Fruit fly (Drosophila melanogaster): ENCODE data around the gene CG9981.

CG9981 gene

dm6 chrX:16404803-16405202 is at the start of gene CG9981:
TSS of gene CG9981 (minus strand) at chrX:16405122.
- no peak for TF ChIP-seq psq (optimal IDR thresholded peaks at IDR 0.05)
- no peak for TF ChIP-seq EcR (GFP tag; optimal IDR thresholded peaks at IDR 0.05)
- TF ChIP-seq Dll (optimal IDR thresholded peaks at IDR 0.05), result no peak
- TF ChIP-seq usp (GFP tag; optimal IDR thresholded peaks at IDR 0.05), result no peak
- no peak for TF ChIP-seq pan (optimal IDR thresholded peaks at IDR 0.05)
- no peak for TF ChIP-seq CG8478 (optimal IDR thresholded peaks at IDR 0.05)

- TF ChIP-seq psq (optimal IDR thresholded peaks at IDR 0.05) (no peak), CG8478 (optimal IDR thresholded peaks at IDR 0.05) (no peak), usp (GFP tag; optimal IDR thresholded peaks at IDR 0.05) (no peak), EcR (GFP tag; optimal IDR thresholded peaks at IDR 0.05) (no peak), pan (optimal IDR thresholded peaks at IDR 0.05) (no peak), Dll (optimal IDR thresholded peaks at IDR 0.05) (no peak)
Observed at dm6 chrX:16449316-16449715, 44.4 kb upstream of the CG9981 start.

- TF ChIP-seq EcR (GFP tag; optimal IDR thresholded peaks at IDR 0.05) (no peak), Dll (optimal IDR thresholded peaks at IDR 0.05) (no peak), usp (GFP tag; optimal IDR thresholded peaks at IDR 0.05) (no peak), CG8478 (optimal IDR thresholded peaks at IDR 0.05) (peak; percentile 40)
Observed at dm6 chrX:16448252-16449191, 43.6 kb upstream of the CG9981 start, which contains the start of the genes CG34015 and eIF4H1. TSS of gene CG34015 (minus strand) at chrX:16448302. TSS of gene eIF4H1 (plus strand) at chrX:16448665.

dm6 chrX:16446769-16447168 is 41.8 kb upstream of the CG9981 start, which contains the start of gene eIF2alpha:
TSS of gene eIF2alpha (minus strand) at chrX:16446993.
- no peak for TF ChIP-seq CG8478 (optimal IDR thresholded peaks at IDR 0.05)
- TF ChIP-seq Dll (optimal IDR thresholded peaks at IDR 0.05), result no peak
- no peak for TF ChIP-seq EcR (GFP tag; optimal IDR thresholded peaks at IDR 0.05)
- TF ChIP-seq pan (optimal IDR thresholded peaks at IDR 0.05), result no peak
- TF ChIP-seq psq (optimal IDR thresholded peaks at IDR 0.05), result no peak
- no peak for TF ChIP-seq usp (GFP tag; optimal IDR thresholded peaks at IDR 0.05)

DNA sequence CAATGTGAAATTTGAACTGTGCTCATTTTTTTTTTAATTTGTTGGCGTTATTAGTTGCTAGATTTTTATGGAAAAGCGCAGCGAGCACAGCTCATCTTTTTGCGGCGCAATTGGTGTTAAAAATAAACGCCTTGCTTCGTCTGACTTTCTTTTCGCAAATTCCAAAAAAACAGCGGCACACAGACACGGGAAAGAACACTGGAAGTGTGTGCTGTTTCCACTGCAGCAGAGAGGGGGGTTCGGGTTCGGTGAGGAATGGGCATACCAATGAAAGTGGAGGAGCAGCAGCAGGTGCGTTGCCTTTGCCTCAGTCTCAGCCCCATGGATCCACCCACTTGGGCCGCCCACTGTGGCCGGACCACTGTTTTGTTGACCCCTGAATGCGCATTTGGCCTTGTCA is 37.4 kb upstream of the CG9981 start:
- TF ChIP-seq usp (GFP tag; optimal IDR thresholded peaks at IDR 0.05) (no peak), Dll (optimal IDR thresholded peaks at IDR 0.05) (no peak), psq (optimal IDR thresholded peaks at IDR 0.05) (no peak), CG8478 (optimal IDR thresholded peaks at IDR 0.05) (no peak), pan (optimal IDR thresholded peaks at IDR 0.05) (no peak), EcR (GFP tag; optimal IDR thresholded peaks at IDR 0.05) (no peak)

- no peak for TF ChIP-seq usp (GFP tag; optimal IDR thresholded peaks at IDR 0.05)
- no peak for TF ChIP-seq EcR (GFP tag; optimal IDR thresholded peaks at IDR 0.05)
- TF ChIP-seq CG8478 (optimal IDR thresholded peaks at IDR 0.05), result no peak
- TF ChIP-seq pan (optimal IDR thresholded peaks at IDR 0.05), result no peak
- TF ChIP-seq psq (optimal IDR thresholded peaks at IDR 0.05), result no peak
- TF ChIP-seq Dll (optimal IDR thresholded peaks at IDR 0.05), result no peak
Observed at dm6 chrX:16441245-16441644, 36.3 kb upstream of the CG9981 start, which contains the start of the genes Cdc50 and rngo. TSS of gene Cdc50 (minus strand) at chrX:16441296. TSS of gene rngo (plus strand) at chrX:16441433.

DNA sequence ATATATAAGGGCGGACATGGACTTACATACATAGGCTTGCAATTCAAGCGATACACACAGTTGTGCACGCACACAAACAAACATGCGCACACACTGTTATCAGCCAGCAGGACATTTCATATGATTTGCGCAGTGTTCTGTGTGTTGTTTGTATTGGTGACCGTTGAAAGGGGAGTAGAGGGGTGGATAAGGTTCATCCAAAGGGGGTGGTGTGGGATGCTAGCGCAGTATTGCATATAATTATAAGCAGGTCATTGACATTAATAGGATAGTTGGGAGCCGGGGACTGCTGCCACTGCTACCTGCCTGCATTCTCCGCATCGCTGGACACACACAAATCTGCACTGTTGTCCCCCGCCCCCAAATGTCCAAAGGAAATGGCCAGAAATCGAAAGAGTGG is 23.6 kb upstream of the CG9981 start:
- TF ChIP-seq EcR (GFP tag; optimal IDR thresholded peaks at IDR 0.05), result no peak
- TF ChIP-seq pan (optimal IDR thresholded peaks at IDR 0.05), result no peak
- no peak for TF ChIP-seq usp (GFP tag; optimal IDR thresholded peaks at IDR 0.05)
- no peak for TF ChIP-seq CG8478 (optimal IDR thresholded peaks at IDR 0.05)
- TF ChIP-seq Dll (optimal IDR thresholded peaks at IDR 0.05), result no peak
- no peak for TF ChIP-seq psq (optimal IDR thresholded peaks at IDR 0.05)

DNA sequence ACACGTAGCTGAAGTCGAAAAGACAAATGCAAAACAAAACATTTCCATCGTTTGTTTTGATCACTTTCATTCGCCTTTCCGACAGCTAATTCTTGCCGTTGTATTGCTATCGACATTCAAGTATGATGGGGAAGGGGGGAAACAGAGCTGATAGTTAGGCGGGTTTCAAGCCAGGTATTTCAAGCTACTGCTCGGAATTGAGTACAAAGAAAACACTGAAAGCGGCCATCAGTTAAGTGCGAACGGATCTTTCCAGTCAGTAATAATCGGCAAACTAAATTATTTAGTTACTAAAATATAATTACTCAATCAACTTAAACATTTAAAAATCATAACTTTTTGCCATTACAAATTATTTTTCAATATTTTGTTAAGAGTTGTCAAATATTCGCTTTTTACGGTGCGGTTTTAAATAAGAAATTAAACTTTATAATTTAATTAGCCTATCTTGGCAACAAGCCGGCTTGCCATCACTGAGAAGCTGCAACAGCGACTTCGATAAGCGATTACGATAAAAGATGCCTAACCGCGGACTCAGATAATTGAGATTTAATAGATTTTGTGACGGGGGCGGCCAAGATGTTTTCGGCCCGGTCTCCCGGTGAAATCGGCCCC is 23.0 kb upstream of the CG9981 start:
- TF ChIP-seq psq (optimal IDR thresholded peaks at IDR 0.05) (no peak), usp (GFP tag; optimal IDR thresholded peaks at IDR 0.05) (no peak), CG8478 (optimal IDR thresholded peaks at IDR 0.05) (no peak), pan (optimal IDR thresholded peaks at IDR 0.05) (no peak), EcR (GFP tag; optimal IDR thresholded peaks at IDR 0.05) (no peak), Dll (optimal IDR thresholded peaks at IDR 0.05) (no peak)

DNA sequence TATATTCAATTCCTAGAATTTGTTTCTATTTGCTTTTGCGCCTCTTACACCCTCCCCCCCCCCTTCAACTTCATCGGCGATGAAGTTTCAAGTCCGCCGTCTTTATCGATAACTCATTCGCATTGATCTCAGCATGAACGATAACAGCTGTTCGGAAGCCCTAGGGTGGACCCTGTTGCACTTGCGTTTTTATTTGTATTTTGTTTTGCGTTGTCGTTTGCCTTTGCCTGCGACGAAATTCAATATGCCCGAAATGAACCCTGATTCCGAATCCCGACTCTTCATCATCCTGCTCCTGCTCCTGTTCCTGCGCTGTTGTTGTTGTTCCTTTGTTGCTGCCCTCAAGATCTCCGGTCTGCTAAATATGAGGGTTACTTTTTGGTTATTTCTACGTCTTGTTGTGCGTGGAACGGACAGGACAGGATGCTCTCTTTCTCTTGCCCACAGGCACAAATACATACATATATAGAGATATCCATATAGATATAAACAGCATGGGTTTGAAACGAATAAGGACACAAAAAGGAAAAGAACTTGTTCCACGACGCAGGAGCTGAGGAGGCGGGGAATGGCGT is 21.6 kb upstream of the CG9981 start:
- TF ChIP-seq psq (optimal IDR thresholded peaks at IDR 0.05) (no peak), usp (GFP tag; optimal IDR thresholded peaks at IDR 0.05) (no peak), EcR (GFP tag; optimal IDR thresholded peaks at IDR 0.05) (no peak), pan (optimal IDR thresholded peaks at IDR 0.05) (no peak), CG8478 (optimal IDR thresholded peaks at IDR 0.05) (no peak), Dll (optimal IDR thresholded peaks at IDR 0.05) (no peak)

DNA sequence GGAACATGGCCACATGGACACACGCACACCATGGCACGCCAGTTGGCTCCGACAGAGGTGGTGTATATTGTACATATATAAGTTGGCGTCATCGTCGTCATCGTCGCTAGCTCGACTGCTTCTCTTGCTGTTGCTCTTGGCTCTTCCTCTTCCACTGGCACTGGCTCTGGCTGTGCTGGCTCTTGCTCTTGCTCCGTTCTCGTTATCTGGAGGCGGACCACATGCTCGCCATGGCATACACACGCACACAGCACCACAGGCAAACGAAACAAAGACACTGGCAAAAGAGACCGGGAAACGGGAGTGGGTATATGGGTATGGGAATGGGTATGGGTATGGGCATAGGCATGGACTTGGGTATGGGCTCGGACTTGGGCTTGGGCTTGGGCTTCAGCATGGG is 20.2 kb upstream of the CG9981 start:
- TF ChIP-seq CG8478 (optimal IDR thresholded peaks at IDR 0.05) (no peak), pan (optimal IDR thresholded peaks at IDR 0.05) (no peak), Dll (optimal IDR thresholded peaks at IDR 0.05) (peak; percentile 50), psq (optimal IDR thresholded peaks at IDR 0.05) (no peak)

dm6 chrX:16424296-16424695 is 19.4 kb upstream of the CG9981 start:
- no peak for TF ChIP-seq pan (optimal IDR thresholded peaks at IDR 0.05)
- TF ChIP-seq CG8478 (optimal IDR thresholded peaks at IDR 0.05), result no peak
- TF ChIP-seq psq (optimal IDR thresholded peaks at IDR 0.05), result peak; percentile 45
- TF ChIP-seq EcR (GFP tag; optimal IDR thresholded peaks at IDR 0.05), result no peak
- no peak for TF ChIP-seq Dll (optimal IDR thresholded peaks at IDR 0.05)
- TF ChIP-seq usp (GFP tag; optimal IDR thresholded peaks at IDR 0.05), result no peak

dm6 chrX:16423125-16423509 is 18.2 kb upstream of the CG9981 start:
- TF ChIP-seq CG8478 (optimal IDR thresholded peaks at IDR 0.05), result no peak
- TF ChIP-seq EcR (GFP tag; optimal IDR thresholded peaks at IDR 0.05), result no peak
- no peak for TF ChIP-seq pan (optimal IDR thresholded peaks at IDR 0.05)
- TF ChIP-seq Dll (optimal IDR thresholded peaks at IDR 0.05), result no peak
- no peak for TF ChIP-seq usp (GFP tag; optimal IDR thresholded peaks at IDR 0.05)
- TF ChIP-seq psq (optimal IDR thresholded peaks at IDR 0.05), result no peak

Data from whole organism.